Worm (Caenorhabditis elegans) whole organism, L3 larva: ENCODE data around the gene lrr-1.

ENCODE experiments used
- R02D3.7 ChIP-seq: fragments of 150-350 bp; optimal IDR thresholded peaks from 2 replicates; lab custom pipeline; 2014; ENCODE audit warnings: missing biosample characterization, missing genetic modification characterization
- ZK546.5 ChIP-seq: sonication (generic microtip); optimal IDR thresholded peaks from 2 replicates; lab custom pipeline; 2017; ENCODE audit warnings: missing biosample characterization, missing genetic modification characterization
- aly-2 ChIP-seq: fragments of 150-350 bp; optimal IDR thresholded peaks from 2 replicates; lab custom pipeline; 2014; ENCODE audit warnings: missing biosample characterization, missing genetic modification characterization
- ama-1 ChIP-seq: fragments of 150-350 bp; optimal IDR thresholded peaks from 2 replicates; lab custom pipeline; 2018
- ceh-16 ChIP-seq: sonication (generic microtip); optimal IDR thresholded peaks from 2 replicates; lab custom pipeline; 2017; ENCODE audit warnings: missing biosample characterization, missing genetic modification characterization
- ceh-28 ChIP-seq: fragments of 150-350 bp; optimal IDR thresholded peaks from 2 replicates; lab custom pipeline; 2014; ENCODE audit warnings: missing biosample characterization, missing genetic modification reagents, missing genetic modification characterization
- ceh-82 ChIP-seq: fragments of 150-350 bp; optimal IDR thresholded peaks from 2 replicates; lab custom pipeline; 2014; ENCODE audit warnings: missing biosample characterization, missing genetic modification characterization
- ceh-9 ChIP-seq: sonication (generic microtip); optimal IDR thresholded peaks from 2 replicates; lab custom pipeline; 2018; ENCODE audit warnings: missing biosample characterization, missing genetic modification characterization
- egl-27 ChIP-seq: sonication (generic microtip); optimal IDR thresholded peaks from 4 replicates; lab custom pipeline; 2017; ENCODE audit warnings: missing biosample characterization, missing genetic modification reagents, missing genetic modification characterization
- egl-5 ChIP-seq: fragments of 150-350 bp; optimal IDR thresholded peaks from 2 replicates; lab custom pipeline; 2017; ENCODE audit warnings: missing biosample characterization, missing genetic modification reagents, missing genetic modification characterization, inconsistent platforms
- elt-1 ChIP-seq: fragments of 150-350 bp; optimal IDR thresholded peaks from 2 replicates; lab custom pipeline; 2014; ENCODE audit warnings: missing biosample characterization, missing genetic modification characterization
- elt-2 ChIP-seq: sonication (generic microtip); optimal IDR thresholded peaks from 2 replicates; lab custom pipeline; 2016; ENCODE audit warnings: missing genetic modification reagents, mild to moderate bottlenecking, missing genetic modification characterization, missing compliant biosample characterization
- elt-3 ChIP-seq, 3 experiments: fragments of 150-350 bp in 1 of 3; sonication (generic microtip) in 2 of 3; optimal IDR thresholded peaks; 2 replicates in 2 of 3; 4 replicates in 1 of 3; lab custom pipeline; 2014 to 2017; ENCODE audit warnings: missing biosample characterization in 3 of 3, missing genetic modification characterization in 3 of 3
- eor-1 ChIP-seq, 2 experiments: fragments of 150-350 bp; optimal IDR thresholded peaks; 2 replicates each; lab custom pipeline; 2014 to 2018; ENCODE audit warnings: missing biosample characterization in 2 of 2, missing genetic modification characterization in 2 of 2
- fkh-10 ChIP-seq: sonication (generic microtip); optimal IDR thresholded peaks from 2 replicates; lab custom pipeline; 2017; ENCODE audit warnings: missing biosample characterization, missing genetic modification reagents, missing genetic modification characterization
- fkh-2 ChIP-seq: fragments of 150-350 bp; optimal IDR thresholded peaks from 2 replicates; lab custom pipeline; 2014; ENCODE audit warnings: missing biosample characterization, missing genetic modification reagents, missing genetic modification characterization
- fos-1 ChIP-seq: fragments of 150-350 bp; optimal IDR thresholded peaks from 2 replicates; lab custom pipeline; 2014; ENCODE audit warnings: missing biosample characterization, missing genetic modification characterization
- hmg-11 ChIP-seq: sonication (generic microtip); optimal IDR thresholded peaks from 2 replicates; lab custom pipeline; 2016; ENCODE audit warnings: missing genetic modification characterization, missing compliant biosample characterization
- jun-1 ChIP-seq: fragments of 150-350 bp; optimal IDR thresholded peaks from 2 replicates; lab custom pipeline; 2014; ENCODE audit warnings: missing biosample characterization, missing genetic modification reagents, missing genetic modification characterization
- lin-15B ChIP-seq: fragments of 150-350 bp; optimal IDR thresholded peaks from 2 replicates; lab custom pipeline; 2014; ENCODE audit warnings: missing biosample characterization, missing genetic modification characterization
- lin-39 ChIP-seq: fragments of 150-350 bp; optimal IDR thresholded peaks from 2 replicates; lab custom pipeline; 2018; ENCODE audit warnings: missing biosample characterization, missing genetic modification reagents, missing genetic modification characterization
- mdl-1 ChIP-seq: fragments of 150-350 bp; optimal IDR thresholded peaks from 2 replicates; lab custom pipeline; 2014; ENCODE audit warnings: missing biosample characterization, missing genetic modification characterization
- mml-1 ChIP-seq: fragments of 150-350 bp; sonication (generic microtip); optimal IDR thresholded peaks from 3 replicates; lab custom pipeline; 2014; ENCODE audit warnings: missing biosample characterization, missing genetic modification characterization
- nfya-1 ChIP-seq: sonication (generic microtip); optimal IDR thresholded peaks from 2 replicates; lab custom pipeline; 2017; ENCODE audit warnings: missing genetic modification characterization, mild to moderate bottlenecking, missing compliant biosample characterization, antibody characterized with exemption, moderate library complexity; ENCODE audit not compliant: insufficient read depth
- nhr-12 ChIP-seq: fragments of 150-350 bp; optimal IDR thresholded peaks from 2 replicates; lab custom pipeline; 2014; ENCODE audit warnings: missing biosample characterization, missing genetic modification characterization
- nhr-23 ChIP-seq: fragments of 150-350 bp; optimal IDR thresholded peaks from 2 replicates; lab custom pipeline; 2014; ENCODE audit warnings: missing biosample characterization, missing genetic modification reagents, missing genetic modification characterization
- nhr-237 ChIP-seq: fragments of 150-350 bp; optimal IDR thresholded peaks from 2 replicates; lab custom pipeline; 2014; ENCODE audit warnings: missing biosample characterization, missing genetic modification characterization
- nhr-25 ChIP-seq: sonication (generic microtip); optimal IDR thresholded peaks from 2 replicates; lab custom pipeline; 2017; ENCODE audit warnings: missing biosample characterization, missing genetic modification characterization
- nhr-28 ChIP-seq: fragments of 150-350 bp; optimal IDR thresholded peaks from 2 replicates; lab custom pipeline; 2014; ENCODE audit warnings: missing biosample characterization, missing genetic modification characterization
- nhr-43 ChIP-seq: sonication (generic microtip); optimal IDR thresholded peaks from 2 replicates; lab custom pipeline; 2016; ENCODE audit warnings: mild to moderate bottlenecking, missing genetic modification characterization, missing compliant biosample characterization; ENCODE audit not compliant: poor library complexity, severe bottlenecking
- nhr-67 ChIP-seq: fragments of 150-350 bp; optimal IDR thresholded peaks from 2 replicates; lab custom pipeline; 2014; ENCODE audit warnings: missing biosample characterization, missing genetic modification characterization
- nhr-77 ChIP-seq: fragments of 150-350 bp; optimal IDR thresholded peaks from 2 replicates; lab custom pipeline; 2014; ENCODE audit warnings: missing biosample characterization, missing genetic modification characterization
- pha-4 ChIP-seq: fragments of 150-350 bp; optimal IDR thresholded peaks from 2 replicates; lab custom pipeline; 2014; ENCODE audit warnings: missing biosample characterization, missing genetic modification reagents, missing genetic modification characterization
- pqm-1 ChIP-seq: fragments of 150-350 bp; optimal IDR thresholded peaks from 2 replicates; lab custom pipeline; 2017; ENCODE audit warnings: missing biosample characterization, missing genetic modification characterization, inconsistent platforms
- sea-2 ChIP-seq: fragments of 150-350 bp; sonication (generic microtip); optimal IDR thresholded peaks from 4 replicates; lab custom pipeline; 2014; ENCODE audit warnings: missing biosample characterization, missing genetic modification reagents, missing genetic modification characterization
- skn-1 ChIP-seq: fragments of 150-350 bp; optimal IDR thresholded peaks from 2 replicates; lab custom pipeline; 2014; ENCODE audit warnings: missing biosample characterization, missing genetic modification characterization
- snpc-4 ChIP-seq: fragments of 150-350 bp; optimal IDR thresholded peaks from 2 replicates; lab custom pipeline; 2014; ENCODE audit warnings: missing biosample characterization, missing genetic modification characterization
- tbx-2 ChIP-seq: sonication (generic microtip); optimal IDR thresholded peaks from 2 replicates; lab custom pipeline; 2016; ENCODE audit warnings: mild to moderate bottlenecking, missing genetic modification characterization, missing compliant biosample characterization
- unc-39 ChIP-seq: sonication (generic microtip); optimal IDR thresholded peaks from 4 replicates; lab custom pipeline; 2017; ENCODE audit warnings: missing biosample characterization, missing genetic modification characterization
- unc-62 ChIP-seq: fragments of 150-350 bp; sonication (generic microtip); optimal IDR thresholded peaks from 4 replicates; lab custom pipeline; 2014; ENCODE audit warnings: missing biosample characterization, missing genetic modification reagents, missing genetic modification characterization
- ztf-11 ChIP-seq: fragments of 150-350 bp; optimal IDR thresholded peaks from 2 replicates; lab custom pipeline; 2014; ENCODE audit warnings: missing biosample characterization, missing genetic modification characterization
- ztf-4 ChIP-seq: fragments of 150-350 bp; optimal IDR thresholded peaks from 2 replicates; lab custom pipeline; 2014; ENCODE audit warnings: missing biosample characterization, missing genetic modification characterization

lrr-1 gene

ce11 chrII:5036128-5036527, at the start of gene lrr-1:
lrr-1 (minus strand) TSS chrII:5036439.
- TF ChIP-seq nhr-77: peak; percentile 12
- TF ChIP-seq elt-2 (tag; lab: Kevin White, UChicago): peak; percentile 32
- no peak for TF ChIP-seq ceh-16

DNA sequence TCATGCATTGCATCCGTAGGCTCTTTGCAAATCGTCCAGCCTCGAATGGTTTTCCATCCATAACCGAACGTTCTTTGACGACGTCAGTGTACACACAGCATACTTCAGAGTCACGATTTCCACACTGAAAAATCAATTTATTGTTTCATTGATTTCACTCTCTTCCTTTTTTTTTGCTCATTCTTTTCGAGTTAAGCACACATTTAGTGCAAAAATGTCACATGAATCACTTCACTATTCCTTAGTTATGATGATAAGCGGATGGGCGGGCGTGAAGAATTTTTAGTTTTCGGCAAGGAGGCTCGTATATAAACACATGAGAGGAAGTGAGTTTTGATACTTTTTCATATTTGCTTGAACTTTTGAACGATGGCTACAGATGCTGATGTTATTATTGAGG, 49.2 kb upstream of the lrr-1 start, which contains the start of gene txt-9:
txt-9 (plus strand) TSS at position 336 of the 400 bp plus-strand sequence.
- TF ChIP-seq fkh-10 (GFP tag; lab: Kevin White, UChicago) (no peak), elt-2 (tag; lab: Kevin White, UChicago) (peak; percentile 73)

- TF ChIP-seq elt-2 (tag; lab: Kevin White, UChicago) (peak; percentile 79), ZK546.5 (no peak), nfya-1 (tag; lab: Kevin White, UChicago) (no peak)
Observed at ce11 chrII:5084225-5084624, 48.0 kb upstream of the lrr-1 start.

- no peak for TF ChIP-seq nhr-237
- no peak for TF ChIP-seq nhr-25
- TF ChIP-seq ama-1: no peak
Observed at ce11 chrII:5083341-5083740, 47.1 kb upstream of the lrr-1 start, which contains the start of gene C04G6.4. C04G6.4 (minus strand) TSS chrII:5083441.

- TF ChIP-seq mdl-1 (no peak), R02D3.7 (tag; lab: Kevin White, UChicago) (no peak), aly-2 (peak; percentile 26), lin-39 (tag; lab: Kevin White, UChicago) (no peak), snpc-4 (tag; lab: Kevin White, UChicago) (peak; percentile 31), tbx-2 (no peak), nhr-77 (no peak), ceh-9 (tag; lab: Kevin White, UChicago) (no peak), egl-5 (tag; lab: Kevin White, UChicago) (no peak), nhr-28 (no peak), pha-4 (peak; percentile 86), elt-2 (tag; lab: Kevin White, UChicago) (peak; percentile 84), elt-3 (tag; optimal IDR thresholded peaks at IDR 0.05; lab: Kevin White, UChicago) (no peak), nhr-43 (tag; lab: Kevin White, UChicago) (peak; percentile 37), elt-1 (tag; lab: Kevin White, UChicago) (no peak), ztf-11 (tag; lab: Kevin White, UChicago) (no peak), egl-27 (peak; percentile 11), nfya-1 (tag; lab: Kevin White, UChicago) (peak; percentile 65), sea-2 (GFP tag; lab: Kevin White, UChicago) (no peak), ceh-82 (tag; lab: Kevin White, UChicago) (no peak), nhr-12 (tag; lab: Kevin White, UChicago) (no peak), unc-62 (GFP tag; lab: Kevin White, UChicago) (no peak), nhr-23 (tag; lab: Kevin White, UChicago) (peak; percentile 94), skn-1 (tag; lab: Kevin White, UChicago) (no peak), hmg-11 (tag; lab: Kevin White, UChicago) (peak; percentile 42), mml-1 (tag; lab: Kevin White, UChicago) (no peak), ceh-28 (tag; lab: Kevin White, UChicago) (peak; percentile 72), nhr-237 (no peak), ZK546.5 (no peak), fkh-10 (GFP tag; lab: Kevin White, UChicago) (no peak), nhr-25 (peak; percentile 98), ztf-4 (tag; lab: Kevin White, UChicago) (no peak), ceh-16 (no peak), fkh-2 (tag; lab: Kevin White, UChicago) (no peak), jun-1 (tag; lab: Kevin White, UChicago) (no peak), pqm-1 (tag; lab: Kevin White, UChicago) (peak; percentile 49), unc-39 (tag; lab: Kevin White, UChicago) (no peak), lin-15B (peak; percentile 53), nhr-67 (tag; lab: Kevin White, UChicago) (no peak), ama-1 (no peak), fos-1 (tag; lab: Kevin White, UChicago) (no peak), eor-1 (tag; optimal IDR thresholded peaks at IDR 0.05; lab: Kevin White, UChicago) (no peak)
Observed at ce11 chrII:5081124-5081913, 45.1 kb upstream of the lrr-1 start, which contains the start of gene dsh-2. dsh-2 (minus strand) TSS chrII:5081174.
